Fruit fly (Drosophila melanogaster): ENCODE measurements around the gene CheA84a.

Gene CheA84a

dm6 chr3R:8206628-8207275 lies 2.1 kb upstream of the CheA84a start (continued):
- TF ChIP-seq CG8290 (GFP tag; optimal IDR thresholded peaks at IDR 0.05) (no peak), CG8290 (tag; optimal IDR thresholded peaks at IDR 0.05) (no peak), CG1233 (GFP tag; optimal IDR thresholded peaks at IDR 0.05) (peak; percentile 30), Hr3 (GFP tag; optimal IDR thresholded peaks at IDR 0.05) (peak; percentile 30), bsh (GFP tag; optimal IDR thresholded peaks at IDR 0.05) (peak in 1 of 2 experiments; percentile 52), gro (GFP tag; optimal IDR thresholded peaks at IDR 0.05) (peak; percentile 34), CG12769 (tag; optimal IDR thresholded peaks at IDR 0.05) (peak; percentile 65), zfh2 (GFP tag; optimal IDR thresholded peaks at IDR 0.05) (peak; percentile 38), CG6254 (GFP tag; optimal IDR thresholded peaks at IDR 0.05) (peak; percentile 27), ci (GFP tag; IDR thresholded peaks at IDR 0.05) (no peak), CG12942 (GFP tag; optimal IDR thresholded peaks at IDR 0.05) (no peak), Dek (tag; optimal IDR thresholded peaks at IDR 0.05) (peak; percentile 53), CG31224 (GFP tag; IDR thresholded peaks at IDR 0.05) (peak; percentile 49; the same call in 1 of the 2 replicates), CG9215 (GFP tag; IDR thresholded peaks at IDR 0.05) (peak; percentile 56), grau (tag; optimal IDR thresholded peaks at IDR 0.05) (peak; percentile 76), Hey (tag; optimal IDR thresholded peaks at IDR 0.05) (peak; percentile 6), CG11247 (GFP tag; IDR thresholded peaks at IDR 0.05) (peak; percentile 31; the same call in 1 of the 2 replicates), Poxn (GFP tag; IDR thresholded peaks at IDR 0.05) (no peak), CG10462 (GFP tag; optimal IDR thresholded peaks at IDR 0.05) (no peak), Asciz (GFP tag; optimal IDR thresholded peaks at IDR 0.05) (peak; percentile 46), CG12155 (GFP tag; optimal IDR thresholded peaks at IDR 0.05) (peak; percentile 50), CG13624 (GFP tag; optimal IDR thresholded peaks at IDR 0.05) (no peak), CG5180 (GFP tag; optimal IDR thresholded peaks at IDR 0.05) (no peak), CG11695 (GFP tag; IDR thresholded peaks at IDR 0.05) (peak; percentile 65), tin (GFP tag; optimal IDR thresholded peaks at IDR 0.05) (no peak), CG3407 (GFP tag; optimal IDR thresholded peaks at IDR 0.05) (peak; percentile 9), CG2199 (GFP tag; IDR thresholded peaks at IDR 0.05) (0 out of 3 replicates have a peak, but pooled peaks have one; percentile 8), caup (GFP tag; optimal IDR thresholded peaks at IDR 0.05; ENCODE audit: severe bottlenecking) (peak; percentile 10), sc (optimal IDR thresholded peaks at IDR 0.05) (no peak), sc (GFP tag; optimal IDR thresholded peaks at IDR 0.05) (peak; percentile 15), dmrt11E (tag; optimal IDR thresholded peaks at IDR 0.05) (peak; percentile 52), pan (optimal IDR thresholded peaks at IDR 0.05) (no peak), pan (GFP tag; optimal IDR thresholded peaks at IDR 0.05 in 1 of 2, IDR thresholded peaks at IDR 0.05 in 1 of 2) (peak in 1 of 2 experiments; percentile 28), H15 (GFP tag; IDR thresholded peaks at IDR 0.05) (0 out of 3 replicates have a peak, but pooled peaks have one; percentile 18), pb (GFP tag; optimal IDR thresholded peaks at IDR 0.05) (no peak), D19B (GFP tag; optimal IDR thresholded peaks at IDR 0.05) (peak; percentile 97), crp (GFP tag; optimal IDR thresholded peaks at IDR 0.05) (no peak), bigmax (GFP tag; optimal IDR thresholded peaks at IDR 0.05) (no peak), fd3F (GFP tag; optimal IDR thresholded peaks at IDR 0.05) (peak; percentile 45), CG17829 (tag; optimal IDR thresholded peaks at IDR 0.05) (peak; percentile 50), CG8765 (GFP tag; IDR thresholded peaks at IDR 0.05) (no peak), CG1647 (GFP tag; optimal IDR thresholded peaks at IDR 0.05) (peak; percentile 17), CHES-1-like (GFP tag; optimal IDR thresholded peaks at IDR 0.05) (no peak), HLH3B (GFP tag; IDR thresholded peaks at IDR 0.05) (0 out of 2 replicates have a peak, but pooled peaks have one; percentile 16), Eip74EF (GFP tag; optimal IDR thresholded peaks at IDR 0.05) (peak in 1 of 2 experiments; percentile 29), sisA (GFP tag; IDR thresholded peaks at IDR 0.05) (peak; percentile 52; the same call in 1 of the 2 replicates), mam (GFP tag; optimal IDR thresholded peaks at IDR 0.05) (peak; percentile 50), CG2120 (GFP tag; optimal IDR thresholded peaks at IDR 0.05) (peak; percentile 78), az2 (GFP tag; optimal IDR thresholded peaks at IDR 0.05) (peak; percentile 33), CG18619 (GFP tag; optimal IDR thresholded peaks at IDR 0.05) (peak; percentile 33)
